Fruit fly (Drosophila melanogaster): Measurements from ENCODE around the gene CG5541.
A peak's percentile ranks its signal among the peaks of the same experiment; 100 is the strongest.

CG5541 gene

dm6 chrX:15043700-15044225 lies at the start of gene CG5541:
TSS of gene CG5541 (plus strand) at chrX:15044123.
- no peak for TF ChIP-seq Sin3A (optimal IDR thresholded peaks at IDR 0.05)
- TF ChIP-seq insv (optimal IDR thresholded peaks at IDR 0.05), result no peak
- TF ChIP-seq Myc (optimal IDR thresholded peaks at IDR 0.05), result no peak
- TF ChIP-seq h (optimal IDR thresholded peaks at IDR 0.05), result no peak
- no peak for TF ChIP-seq psq (optimal IDR thresholded peaks at IDR 0.05)
- TF ChIP-seq ttk (optimal IDR thresholded peaks at IDR 0.05), result no peak

- no peak for TF ChIP-seq insv (optimal IDR thresholded peaks at IDR 0.05)
- no peak for TF ChIP-seq h (optimal IDR thresholded peaks at IDR 0.05)
These were observed 24.5 kb upstream of the CG5541 start for dm6 chrX:15019413-15019812.

DNA sequence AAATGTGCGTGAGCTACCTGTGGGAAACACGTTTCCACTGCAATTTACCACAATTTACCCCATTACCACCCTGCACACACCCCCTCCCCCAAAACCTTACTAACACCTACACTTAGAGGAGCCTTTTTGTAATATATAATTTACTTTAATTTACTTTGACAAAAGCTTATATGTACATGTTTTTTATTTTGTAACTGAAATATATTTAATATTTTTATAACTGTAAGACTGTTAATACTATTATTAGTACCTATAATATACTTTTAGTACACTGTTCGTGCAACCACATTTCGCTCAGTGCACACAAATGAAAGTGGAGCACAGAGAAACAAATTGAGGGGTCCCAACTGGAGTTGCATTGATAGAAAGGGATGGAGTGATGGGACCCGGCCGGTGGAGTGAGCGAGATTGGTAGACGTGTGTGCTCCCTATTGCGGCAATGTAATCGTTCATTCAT lies 22.9 kb upstream of the CG5541 start:
- TF ChIP-seq ttk (optimal IDR thresholded peaks at IDR 0.05) (no peak), psq (optimal IDR thresholded peaks at IDR 0.05) (peak; percentile 49)

DNA sequence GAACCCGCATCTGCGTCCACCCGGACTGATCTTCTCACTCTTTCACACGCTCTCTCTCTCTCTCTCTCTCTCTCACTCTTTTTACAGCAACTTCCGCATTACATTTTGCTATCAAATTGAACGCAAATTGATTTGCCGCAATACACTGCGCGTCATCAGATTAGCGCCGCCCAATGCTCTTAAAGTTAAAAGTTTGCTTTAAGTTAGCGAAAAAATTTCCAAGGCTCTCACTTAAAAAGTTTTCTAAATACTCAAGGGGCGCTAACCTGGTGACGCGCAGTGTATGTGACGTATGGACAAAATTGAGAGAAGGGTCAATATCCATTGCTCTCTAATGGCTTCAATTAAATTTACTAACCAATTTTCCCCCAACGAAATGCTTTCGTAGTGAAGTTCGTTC lies 21.7 kb upstream of the CG5541 start:
- no peak for TF ChIP-seq insv (optimal IDR thresholded peaks at IDR 0.05)

DNA sequence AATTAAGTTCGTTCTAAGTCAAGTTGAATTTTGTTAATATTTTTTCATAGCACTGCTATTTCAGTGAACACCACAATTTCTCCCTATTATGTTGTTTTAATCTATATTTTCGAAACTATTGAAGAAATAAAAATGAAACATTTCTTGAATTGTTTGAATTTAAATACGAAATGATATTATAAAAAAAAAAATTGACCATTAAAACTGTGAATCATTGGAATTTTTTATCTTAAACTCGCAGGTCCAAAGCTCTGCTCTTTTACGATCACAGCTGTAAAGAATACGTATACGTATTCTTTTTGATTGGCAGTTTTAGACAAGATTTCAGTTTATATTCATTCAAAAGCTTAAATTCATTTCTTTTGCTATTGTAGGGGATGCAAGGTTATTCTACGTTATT lies 20.5 kb upstream of the CG5541 start:
- TF ChIP-seq insv (optimal IDR thresholded peaks at IDR 0.05) (no peak), Myc (optimal IDR thresholded peaks at IDR 0.05) (no peak), ttk (optimal IDR thresholded peaks at IDR 0.05) (no peak), psq (optimal IDR thresholded peaks at IDR 0.05) (no peak), Sin3A (optimal IDR thresholded peaks at IDR 0.05) (no peak), h (optimal IDR thresholded peaks at IDR 0.05) (no peak)

dm6 chrX:15023826-15024545 lies 19.9 kb upstream of the CG5541 start, which contains the start of gene be:
TSS of gene be (plus strand) at chrX:15024436.
- TF ChIP-seq psq (optimal IDR thresholded peaks at IDR 0.05) (no peak), Sin3A (optimal IDR thresholded peaks at IDR 0.05) (no peak), Myc (optimal IDR thresholded peaks at IDR 0.05) (no peak), insv (optimal IDR thresholded peaks at IDR 0.05) (no peak), ttk (optimal IDR thresholded peaks at IDR 0.05) (no peak), h (optimal IDR thresholded peaks at IDR 0.05) (no peak)

dm6 chrX:15024728-15025127 lies 19.2 kb upstream of the CG5541 start:
- TF ChIP-seq h (optimal IDR thresholded peaks at IDR 0.05), result no peak
- no peak for TF ChIP-seq Sin3A (optimal IDR thresholded peaks at IDR 0.05)
- no peak for TF ChIP-seq Myc (optimal IDR thresholded peaks at IDR 0.05)
- TF ChIP-seq ttk (optimal IDR thresholded peaks at IDR 0.05), result no peak
- TF ChIP-seq psq (optimal IDR thresholded peaks at IDR 0.05), result no peak
- no peak for TF ChIP-seq insv (optimal IDR thresholded peaks at IDR 0.05)

DNA sequence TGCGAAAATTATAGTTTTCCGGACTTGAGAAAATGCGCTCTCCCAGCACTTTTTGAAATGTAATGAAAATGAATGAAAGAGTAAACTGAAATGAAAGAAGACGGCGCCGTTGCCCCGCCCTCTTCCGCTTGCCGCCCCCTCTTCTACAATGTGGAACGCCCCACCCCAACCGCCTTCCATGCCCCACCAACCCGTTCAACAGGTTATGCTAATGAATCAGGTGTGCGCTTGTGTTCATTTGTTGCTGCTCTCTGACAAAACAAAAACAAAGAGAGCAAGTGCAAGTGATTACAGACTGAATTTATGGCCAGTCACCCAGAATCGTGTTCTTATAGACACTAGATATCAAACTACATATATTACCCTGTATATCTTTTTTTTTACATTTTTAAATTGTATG lies 18.2 kb upstream of the CG5541 start:
- TF ChIP-seq Sin3A (optimal IDR thresholded peaks at IDR 0.05) (no peak), insv (optimal IDR thresholded peaks at IDR 0.05) (no peak), psq (optimal IDR thresholded peaks at IDR 0.05) (no peak), ttk (optimal IDR thresholded peaks at IDR 0.05) (no peak), h (optimal IDR thresholded peaks at IDR 0.05) (no peak), Myc (optimal IDR thresholded peaks at IDR 0.05) (no peak)

- TF ChIP-seq Sin3A (optimal IDR thresholded peaks at IDR 0.05), result no peak
- no peak for TF ChIP-seq psq (optimal IDR thresholded peaks at IDR 0.05)
These were observed 17.0 kb upstream of the CG5541 start for dm6 chrX:15026897-15027296.

dm6 chrX:15028152-15028551 lies 15.8 kb upstream of the CG5541 start:
- TF ChIP-seq psq (optimal IDR thresholded peaks at IDR 0.05) (no peak), insv (optimal IDR thresholded peaks at IDR 0.05) (no peak), Sin3A (optimal IDR thresholded peaks at IDR 0.05) (no peak), h (optimal IDR thresholded peaks at IDR 0.05) (no peak), ttk (optimal IDR thresholded peaks at IDR 0.05) (no peak), Myc (optimal IDR thresholded peaks at IDR 0.05) (no peak)

DNA sequence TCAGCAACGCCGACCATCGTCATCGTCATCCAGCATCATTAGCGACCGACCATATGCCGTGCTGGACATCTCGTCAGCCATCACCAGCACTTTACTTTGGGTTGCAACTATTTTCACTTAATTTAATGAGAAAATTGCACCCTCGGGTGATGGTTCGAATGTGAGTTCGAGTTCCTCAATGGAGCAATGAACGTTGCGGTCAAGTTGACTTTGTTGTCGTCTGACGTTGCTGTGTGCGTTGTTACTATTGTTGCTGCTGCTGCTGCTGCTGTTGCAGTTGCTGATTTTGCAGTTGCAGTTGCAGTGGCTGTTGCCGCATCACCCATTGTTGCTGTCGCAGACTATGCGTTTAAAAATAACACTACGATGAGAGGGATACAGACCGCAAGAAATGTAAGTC lies 14.1 kb upstream of the CG5541 start:
- TF ChIP-seq Sin3A (optimal IDR thresholded peaks at IDR 0.05) (no peak), psq (optimal IDR thresholded peaks at IDR 0.05) (no peak), insv (optimal IDR thresholded peaks at IDR 0.05) (no peak), h (optimal IDR thresholded peaks at IDR 0.05) (no peak), Myc (optimal IDR thresholded peaks at IDR 0.05) (no peak), ttk (optimal IDR thresholded peaks at IDR 0.05) (no peak)

- no peak for TF ChIP-seq ttk (optimal IDR thresholded peaks at IDR 0.05)
- TF ChIP-seq Sin3A (optimal IDR thresholded peaks at IDR 0.05), result no peak
- TF ChIP-seq psq (optimal IDR thresholded peaks at IDR 0.05), result no peak
- TF ChIP-seq h (optimal IDR thresholded peaks at IDR 0.05), result no peak
- TF ChIP-seq insv (optimal IDR thresholded peaks at IDR 0.05), result no peak
- no peak for TF ChIP-seq Myc (optimal IDR thresholded peaks at IDR 0.05)
These were observed 1.4 kb upstream of the CG5541 start for dm6 chrX:15042499-15042898.

DNA sequence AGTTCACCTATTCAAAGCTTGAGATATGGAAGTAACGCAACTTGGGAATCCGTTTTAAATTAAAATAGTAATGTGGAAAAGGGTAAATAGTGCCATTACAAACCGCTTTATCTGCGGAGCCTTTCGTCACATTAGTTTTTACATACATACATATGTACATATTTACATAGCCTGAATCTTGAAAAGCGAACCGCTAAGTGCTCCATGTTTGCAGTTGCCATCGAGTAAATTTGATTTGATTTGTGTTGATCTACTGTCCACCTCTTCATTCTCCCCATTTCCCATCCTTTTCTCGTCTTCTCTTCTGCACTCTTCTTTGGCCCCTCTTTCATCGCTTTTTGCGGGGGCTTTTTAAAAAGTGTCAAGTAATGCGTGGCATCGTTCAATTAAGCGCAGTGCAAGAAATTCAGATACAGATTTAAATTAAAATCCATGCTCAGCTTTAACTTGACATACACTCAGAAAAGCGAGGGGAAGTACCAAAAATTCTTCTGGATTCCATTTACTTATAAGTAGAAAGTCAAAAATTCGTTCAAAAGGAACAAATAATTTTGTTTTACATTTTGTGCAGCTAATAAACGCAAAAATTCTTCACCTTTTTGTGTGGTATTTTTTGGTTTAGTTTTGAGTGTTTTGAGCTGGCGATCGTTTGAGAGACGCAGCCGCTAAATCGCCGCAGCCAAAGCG lies 767 bp upstream of the CG5541 start:
- no peak for TF ChIP-seq insv (optimal IDR thresholded peaks at IDR 0.05)
- no peak for TF ChIP-seq ttk (optimal IDR thresholded peaks at IDR 0.05)
- TF ChIP-seq psq (optimal IDR thresholded peaks at IDR 0.05), result no peak
- no peak for TF ChIP-seq Myc (optimal IDR thresholded peaks at IDR 0.05)
- TF ChIP-seq h (optimal IDR thresholded peaks at IDR 0.05), result no peak
